Fruit fly (Drosophila melanogaster): Measurements from ENCODE around the gene bc10.
A peak's percentile ranks its signal among the peaks of the same experiment; 100 is the strongest.

Gene bc10

dm6 chr3L:5594853-5595593 lies 30.0 kb downstream of the bc10 start, which contains the start of the genes Alp10 and Alp9:
Alp10 (minus strand) TSS chr3L:5595272.
Alp9 (plus strand) TSS chr3L:5595542.
- TF ChIP-seq Bgb (GFP tag; IDR thresholded peaks at IDR 0.05; ENCODE audit: partially characterized antibody), result no peak
- no peak for TF ChIP-seq ro (GFP tag; IDR thresholded peaks at IDR 0.05)
- peak; percentile 51 for TF ChIP-seq grn (GFP tag; optimal IDR thresholded peaks at IDR 0.05)
- no peak for TF ChIP-seq Asciz (GFP tag; optimal IDR thresholded peaks at IDR 0.05)
- no peak for TF ChIP-seq CG8944 (GFP tag; optimal IDR thresholded peaks at IDR 0.05)
- no peak for TF ChIP-seq CG10267 (tag; optimal IDR thresholded peaks at IDR 0.05)
- TF ChIP-seq Nf-YB (GFP tag; optimal IDR thresholded peaks at IDR 0.05), result peak; percentile 91
- TF ChIP-seq CG11456 (GFP tag; IDR thresholded peaks at IDR 0.05), result 0 out of 3 replicates have a peak, but pooled peaks have one; percentile 44
- no peak for TF ChIP-seq zfh1 (GFP tag; IDR thresholded peaks at IDR 0.05)
- no peak for TF ChIP-seq Dad (GFP tag; optimal IDR thresholded peaks at IDR 0.05)
- TF ChIP-seq PHDP (tag; optimal IDR thresholded peaks at IDR 0.05), result no peak
- peak; percentile 58 for TF ChIP-seq exex (tag; optimal IDR thresholded peaks at IDR 0.05)
- TF ChIP-seq Nf-YC (tag; optimal IDR thresholded peaks at IDR 0.05), result peak; percentile 87
- no peak for TF ChIP-seq Sry-δ (GFP tag; optimal IDR thresholded peaks at IDR 0.05)
- peak; percentile 77 for TF ChIP-seq cwo (GFP tag; optimal IDR thresholded peaks at IDR 0.05)

- TF ChIP-seq HLH54F (GFP tag; optimal IDR thresholded peaks at IDR 0.05) (no peak), Blimp-1 (GFP tag; optimal IDR thresholded peaks at IDR 0.05) (peak; percentile 81)
Observed at dm6 chr3L:5599592-5599991, 34.6 kb downstream of the bc10 start, which contains the start of gene CG10591. CG10591 (minus strand) TSS chr3L:5599692.

dm6 chr3L:5603860-5604415 lies 38.9 kb downstream of the bc10 start, which contains the start of gene TM9SF3:
TM9SF3 (minus strand) TSS chr3L:5603979.
- no peak for TF ChIP-seq cwo (GFP tag; optimal IDR thresholded peaks at IDR 0.05)
- TF ChIP-seq chm (GFP tag; IDR thresholded peaks at IDR 0.05), result no peak
- TF ChIP-seq CG9932 (GFP tag; IDR thresholded peaks at IDR 0.05), result peak; percentile 64
- TF ChIP-seq tll (GFP tag; optimal IDR thresholded peaks at IDR 0.05), result peak in 1 of 2 experiments; percentile 57
- peak; percentile 9 for TF ChIP-seq CG7928 (GFP tag; optimal IDR thresholded peaks at IDR 0.05)
- TF ChIP-seq stc (GFP tag; IDR thresholded peaks at IDR 0.05), result no peak
- TF ChIP-seq prd (optimal IDR thresholded peaks at IDR 0.05), result no peak
- 0 out of 3 replicates have a peak, but pooled peaks have one; percentile 20 for TF ChIP-seq prd (GFP tag; IDR thresholded peaks at IDR 0.05)
- peak; percentile 4 for TF ChIP-seq CG1233 (GFP tag; optimal IDR thresholded peaks at IDR 0.05)
- TF ChIP-seq CG30431 (GFP tag; optimal IDR thresholded peaks at IDR 0.05), result no peak
- TF ChIP-seq Mrtf (GFP tag; IDR thresholded peaks at IDR 0.05), result no peak
- TF ChIP-seq CG10267 (tag; optimal IDR thresholded peaks at IDR 0.05), result peak; percentile 24
- TF ChIP-seq CG18262 (tag; optimal IDR thresholded peaks at IDR 0.05), result peak; percentile 24
- no peak for TF ChIP-seq CG17385 (GFP tag; optimal IDR thresholded peaks at IDR 0.05)
- no peak for TF ChIP-seq tx (GFP tag; optimal IDR thresholded peaks at IDR 0.05)
- TF ChIP-seq GATAe (GFP tag; conservative IDR thresholded peaks at IDR 0.05), result no peak
- peak; percentile 87 for TF ChIP-seq sna (GFP tag; IDR thresholded peaks at IDR 0.05; ENCODE audit: partially characterized antibody)
- peak; percentile 48 for TF ChIP-seq CG12391 (tag; optimal IDR thresholded peaks at IDR 0.05)
- TF ChIP-seq CG18764 (GFP tag; optimal IDR thresholded peaks at IDR 0.05), result no peak
- TF ChIP-seq Fer3 (tag; optimal IDR thresholded peaks at IDR 0.05), result no peak
- TF ChIP-seq CG8290 (GFP tag; optimal IDR thresholded peaks at IDR 0.05), result peak; percentile 73
- peak in 1 of 2 experiments; percentile 89 for TF ChIP-seq CG8290 (tag; optimal IDR thresholded peaks at IDR 0.05)
- TF ChIP-seq dpn (GFP tag; optimal IDR thresholded peaks at IDR 0.05), result peak; percentile 5 to 14
- TF ChIP-seq CG10274 (GFP tag; optimal IDR thresholded peaks at IDR 0.05), result no peak
- TF ChIP-seq shn (GFP tag; optimal IDR thresholded peaks at IDR 0.05), result no peak
- TF ChIP-seq CG4360 (GFP tag; IDR thresholded peaks at IDR 0.05), result no peak
- TF ChIP-seq nmo (GFP tag; optimal IDR thresholded peaks at IDR 0.05), result peak; percentile 60
- no peak for TF ChIP-seq Ravus (GFP tag; IDR thresholded peaks at IDR 0.05)
- no peak for TF ChIP-seq ash1 (GFP tag; optimal IDR thresholded peaks at IDR 0.05)
- TF ChIP-seq CG1647 (GFP tag; optimal IDR thresholded peaks at IDR 0.05), result no peak
- TF ChIP-seq CG30020 (tag; optimal IDR thresholded peaks at IDR 0.05), result peak; percentile 5
